Fruit fly (Drosophila melanogaster): ENCODE data around the gene Ilp8.

The Ilp8 gene

DNA sequence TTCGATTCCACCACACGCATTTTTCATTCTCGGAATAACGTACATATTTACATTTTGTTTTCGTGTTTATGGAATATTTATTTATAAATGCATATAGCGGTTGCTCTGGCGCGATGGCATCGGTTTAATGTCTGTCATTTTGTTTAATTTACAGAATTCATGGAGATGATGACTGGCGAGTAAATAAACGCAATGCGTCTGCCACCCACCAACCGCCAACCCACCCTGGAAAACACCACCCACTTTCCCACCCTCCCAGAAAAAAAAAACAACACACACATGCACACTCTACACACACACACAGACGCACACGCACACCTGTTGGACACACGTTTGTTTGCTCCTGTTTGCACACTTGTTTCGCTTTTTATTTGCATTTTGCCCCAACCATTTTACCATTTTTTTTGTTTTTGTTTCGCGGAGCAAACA lies 15.9 kb upstream of the Ilp8 start (continued):
- TF ChIP-seq vvl (GFP tag; IDR thresholded peaks at IDR 0.05): peak; percentile 46; the same call in 1 of the 2 replicates
- peak; percentile 47 for TF ChIP-seq CG18599 (GFP tag; optimal IDR thresholded peaks at IDR 0.05)
- no peak for TF ChIP-seq ase (GFP tag; IDR thresholded peaks at IDR 0.05)
- TF ChIP-seq CG17359 (tag; optimal IDR thresholded peaks at IDR 0.05): peak; percentile 48

DNA sequence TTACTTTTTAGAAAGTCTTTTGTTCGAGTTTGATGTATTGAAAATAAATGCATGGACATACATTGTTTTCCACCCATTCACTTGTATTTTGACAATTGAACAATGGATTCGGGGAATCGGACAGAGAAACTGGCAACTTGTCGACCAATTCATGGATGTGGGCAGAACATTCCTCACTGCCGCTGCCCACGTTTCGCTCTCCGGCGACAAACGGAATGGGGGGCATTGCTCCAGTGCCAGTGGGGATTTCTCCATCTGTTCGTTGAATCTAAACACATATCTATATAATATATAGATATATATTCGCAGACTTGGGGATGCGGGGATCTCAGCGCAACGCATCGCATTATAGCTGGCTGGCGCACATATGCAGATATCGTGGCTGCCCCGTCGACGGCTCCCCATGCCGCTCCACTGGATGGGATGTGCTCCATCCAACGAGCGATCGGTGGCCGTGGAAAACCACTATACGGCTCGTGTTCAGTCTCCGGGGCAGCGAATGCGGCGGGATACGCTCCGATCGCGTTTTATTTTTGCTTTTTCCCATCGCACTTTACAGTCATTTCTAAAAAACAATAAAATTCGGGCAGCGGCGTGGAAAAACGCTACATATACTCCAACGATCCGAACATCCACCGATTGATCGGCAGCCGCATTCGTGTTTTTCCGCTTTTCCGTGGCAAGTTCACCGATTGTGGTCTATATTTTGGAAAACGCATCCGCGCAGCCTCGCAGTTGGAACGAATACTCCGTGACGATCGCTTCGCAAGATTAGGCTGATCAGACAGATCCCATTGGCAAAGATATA lies 13.8 kb upstream of the Ilp8 start, which contains the start of gene TpnC73F:
TpnC73F (plus strand) TSS at position 633 of the 808 bp plus-strand sequence.
- TF ChIP-seq wdn (GFP tag; IDR thresholded peaks at IDR 0.05): no peak
- no peak for TF ChIP-seq B-H2 (GFP tag; optimal IDR thresholded peaks at IDR 0.05)
- TF ChIP-seq chinmo (GFP tag; IDR thresholded peaks at IDR 0.05; ENCODE audit: partially characterized antibody): 0 out of 4 replicates have a peak, but pooled peaks have one; percentile 42
- no peak for TF ChIP-seq Gsc (GFP tag; IDR thresholded peaks at IDR 0.05)
- TF ChIP-seq twi (tag; optimal IDR thresholded peaks at IDR 0.05): peak; percentile 57
- TF ChIP-seq Ets65A (GFP tag): peak; percentile 11
- 0 out of 3 replicates have a peak, but pooled peaks have one; percentile 35 for TF ChIP-seq z (GFP tag; IDR thresholded peaks at IDR 0.05)
- no peak for TF ChIP-seq slp2 (GFP tag; optimal IDR thresholded peaks at IDR 0.05)
- no peak for TF ChIP-seq tup (GFP tag; optimal IDR thresholded peaks at IDR 0.05)
- TF ChIP-seq CG32767 (GFP tag; IDR thresholded peaks at IDR 0.05): no peak
- TF ChIP-seq CG9797 (GFP tag; optimal IDR thresholded peaks at IDR 0.05): no peak
- TF ChIP-seq otp (GFP tag; IDR thresholded peaks at IDR 0.05): no peak
- no peak for TF ChIP-seq esg (GFP tag; conservative IDR thresholded peaks at IDR 0.05)
- no peak for TF ChIP-seq gro (GFP tag; optimal IDR thresholded peaks at IDR 0.05)
- TF ChIP-seq sens-2 (GFP tag; IDR thresholded peaks at IDR 0.05): no peak
- no peak for TF ChIP-seq CG10431 (GFP tag; optimal IDR thresholded peaks at IDR 0.05)
- TF ChIP-seq Tbp (GFP tag; optimal IDR thresholded peaks at IDR 0.05): no peak
- no peak for TF ChIP-seq Oaz (GFP tag; IDR thresholded peaks at IDR 0.05)
- no peak for TF ChIP-seq pfk (GFP tag; optimal IDR thresholded peaks at IDR 0.05)
- TF ChIP-seq Blimp-1 (GFP tag; optimal IDR thresholded peaks at IDR 0.05): no peak
- TF ChIP-seq CG8478 (optimal IDR thresholded peaks at IDR 0.05): no peak
- TF ChIP-seq CG10209 (GFP tag; optimal IDR thresholded peaks at IDR 0.05): no peak
- no peak for TF ChIP-seq CG4854 (GFP tag; optimal IDR thresholded peaks at IDR 0.05)
- TF ChIP-seq vfl (GFP tag; optimal IDR thresholded peaks at IDR 0.05): no peak
- TF ChIP-seq danr (GFP tag; IDR thresholded peaks at IDR 0.05): no peak
- no peak for TF ChIP-seq ftz-f1 (GFP tag; optimal IDR thresholded peaks at IDR 0.05)
- TF ChIP-seq Usf (GFP tag; optimal IDR thresholded peaks at IDR 0.05): no peak
- TF ChIP-seq Hmx (GFP tag; optimal IDR thresholded peaks at IDR 0.05): no peak
- no peak for TF ChIP-seq Mes4 (GFP tag; optimal IDR thresholded peaks at IDR 0.05)
- no peak for TF ChIP-seq phol (tag; optimal IDR thresholded peaks at IDR 0.05)
- no peak for TF ChIP-seq rib (GFP tag; IDR thresholded peaks at IDR 0.05)
- TF ChIP-seq Nf-YB (GFP tag; optimal IDR thresholded peaks at IDR 0.05): no peak
- TF ChIP-seq CG17361 (GFP tag; IDR thresholded peaks at IDR 0.05): no peak
- TF ChIP-seq Mad (GFP tag; optimal IDR thresholded peaks at IDR 0.05): no peak
- peak; percentile 67; the same call in 1 of the 3 replicates for TF ChIP-seq so (GFP tag; IDR thresholded peaks at IDR 0.05)
- TF ChIP-seq fd64A (GFP tag; optimal IDR thresholded peaks at IDR 0.05): no peak
- no peak for TF ChIP-seq Doc2 (GFP tag; IDR thresholded peaks at IDR 0.05)
- 0 out of 3 replicates have a peak, but pooled peaks have one; percentile 49 for TF ChIP-seq ci (GFP tag; IDR thresholded peaks at IDR 0.05)
- no peak for TF ChIP-seq lbe (GFP tag; optimal IDR thresholded peaks at IDR 0.05)
- no peak for TF ChIP-seq H15 (GFP tag; IDR thresholded peaks at IDR 0.05)
- TF ChIP-seq CG7928 (GFP tag; optimal IDR thresholded peaks at IDR 0.05): peak; percentile 2
- TF ChIP-seq CG17912 (GFP tag; optimal IDR thresholded peaks at IDR 0.05): no peak
- no peak for TF ChIP-seq luna (GFP tag; optimal IDR thresholded peaks at IDR 0.05)
- TF ChIP-seq sr (GFP tag; IDR thresholded peaks at IDR 0.05): peak; percentile 98
- TF ChIP-seq GATAe (GFP tag; conservative IDR thresholded peaks at IDR 0.05): no peak
- TF ChIP-seq CG4404 (GFP tag; IDR thresholded peaks at IDR 0.05): no peak
